Worm (Caenorhabditis elegans): Measurements from ENCODE around the gene F55F10.1.

DNA sequence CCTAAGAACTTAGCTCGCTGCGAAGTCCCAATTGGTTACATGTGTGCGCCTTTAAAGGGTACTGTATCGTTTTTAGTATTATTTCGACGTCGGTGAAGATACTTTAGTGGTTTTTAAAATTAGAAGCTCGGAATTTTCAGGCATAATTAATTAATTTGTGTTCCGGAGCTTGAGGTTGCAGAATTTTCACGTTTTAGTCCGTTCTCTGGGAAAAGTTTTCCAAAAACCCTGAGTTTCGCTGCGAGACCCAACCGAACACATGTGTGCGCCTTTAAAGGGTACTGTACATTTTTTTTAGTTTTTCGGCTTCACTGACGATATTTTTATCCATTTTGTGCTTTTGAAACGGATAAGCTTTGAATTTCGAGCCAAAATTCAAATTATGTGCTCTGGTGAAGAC is 32.9 kb downstream of the F55F10.1 start:
- TF ChIP-seq nhr-28 (tag; optimal IDR thresholded peaks at IDR 0.05) (no peak), ama-1 (optimal IDR thresholded peaks at IDR 0.05) (no peak), unc-62 (GFP tag; optimal IDR thresholded peaks at IDR 0.05) (no peak), nhr-23 (tag; optimal IDR thresholded peaks at IDR 0.05) (no peak), aly-2 (tag; optimal IDR thresholded peaks at IDR 0.05) (no peak), egl-27 (tag; optimal IDR thresholded peaks at IDR 0.05) (no peak), nhr-12 (tag; optimal IDR thresholded peaks at IDR 0.05) (no peak), lin-39 (tag; optimal IDR thresholded peaks at IDR 0.05) (no peak), daf-12 (tag; optimal IDR thresholded peaks at IDR 0.05) (no peak), ztf-11 (tag; optimal IDR thresholded peaks at IDR 0.05) (no peak), elt-3 (tag; optimal IDR thresholded peaks at IDR 0.05) (no peak), jun-1 (tag; optimal IDR thresholded peaks at IDR 0.05) (no peak), nhr-43 (tag; optimal IDR thresholded peaks at IDR 0.05; ENCODE audit: poor library complexity, severe bottlenecking) (no peak)
